Fruit fly (Drosophila melanogaster): Measurements from ENCODE around the gene Tsp.
A peak's percentile ranks its signal among the peaks of the same experiment; 100 is the strongest.

DNA sequence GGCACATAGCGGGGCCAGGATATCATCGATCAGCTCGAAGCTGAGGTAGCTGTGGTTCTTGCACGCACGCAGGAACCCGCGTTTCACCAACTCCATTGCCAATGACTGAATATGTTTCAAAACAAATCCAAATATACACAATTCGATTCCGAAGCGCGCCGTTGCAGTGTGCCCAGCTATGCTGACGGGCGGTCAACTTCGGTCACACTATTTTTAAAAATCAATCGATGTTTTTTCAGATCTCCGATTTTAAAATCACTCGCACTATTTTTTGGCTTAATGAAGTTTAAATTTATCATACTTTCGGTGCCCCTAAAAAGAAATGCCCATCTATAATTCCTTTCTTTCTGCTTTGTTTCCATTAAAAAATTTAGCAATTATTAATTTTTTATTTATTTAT, 31.4 kb downstream of the Tsp start, which contains the start of gene Nse1:
- no peak for TF ChIP-seq CG1233 (GFP tag; optimal IDR thresholded peaks at IDR 0.05)
- TF ChIP-seq CG11723 (GFP tag; optimal IDR thresholded peaks at IDR 0.05), result no peak
- TF ChIP-seq nerfin-2 (GFP tag; IDR thresholded peaks at IDR 0.05; ENCODE audit: partially characterized antibody), result 0 out of 2 replicates have a peak, but pooled peaks have one; percentile 36
- no peak for TF ChIP-seq CG9817 (tag; optimal IDR thresholded peaks at IDR 0.05)
- TF ChIP-seq Six4 (GFP tag; optimal IDR thresholded peaks at IDR 0.05), result no peak
- no peak for TF ChIP-seq Taf1 (GFP tag; IDR thresholded peaks at IDR 0.05)
- no peak for TF ChIP-seq CG31365 (tag; optimal IDR thresholded peaks at IDR 0.05)
